Fruit fly (Drosophila melanogaster) whole organism, embryonic: ENCODE data around the gene CG14853.

Experiments
- Awh ChIP-seq: fragments of 200-800 bp; sonication (Bioruptor generic); IDR thresholded peaks from 2 replicates; pipeline ENCODE4, ENCODE4 v1.3.6; 2022; ENCODE audit warnings: missing biosample characterization, missing genetic modification characterization
- Bdp1 ChIP-seq: fragments of 200-800 bp; sonication (Bioruptor generic); optimal IDR thresholded peaks from 3 replicates; lab custom pipeline; 2016; ENCODE audit warnings: missing biosample characterization, missing genetic modification characterization
- CG10366 ChIP-seq: fragments of 200-800 bp; sonication (Bioruptor generic); IDR thresholded peaks from 2 replicates; pipeline ENCODE4 v1.3.6; 2022; ENCODE audit warnings: missing biosample characterization, missing genetic modification characterization
- CG11093 ChIP-seq: fragments of 200-800 bp; sonication (Bioruptor generic); IDR thresholded peaks from 3 replicates; pipeline ENCODE4 v1.3.6; 2022; ENCODE audit warnings: missing biosample characterization, missing genetic modification characterization
- CG14965 ChIP-seq: fragments of 200-800 bp; sonication (Bioruptor generic); optimal IDR thresholded peaks from 2 replicates; lab custom pipeline; 2016; ENCODE audit warnings: missing biosample characterization, missing genetic modification characterization, borderline replicate concordance
- CG15269 ChIP-seq: fragments of 200-800 bp; sonication (Bioruptor generic); optimal IDR thresholded peaks from 2 replicates; lab custom pipeline; 2018; ENCODE audit warnings: missing biosample characterization, mild to moderate bottlenecking, missing genetic modification characterization, moderate library complexity
- CG15514 ChIP-seq: fragments of 200-800 bp; sonication (Bioruptor generic); optimal IDR thresholded peaks from 3 replicates; lab custom pipeline; 2017; ENCODE audit warnings: missing biosample characterization, missing genetic modification characterization, mild to moderate bottlenecking, moderate library complexity, missing genetic modification reagents
- CG15601 ChIP-seq: fragments of 200-800 bp; sonication (Bioruptor generic); optimal IDR thresholded peaks from 3 replicates; lab custom pipeline; 2019; ENCODE audit warnings: missing biosample characterization, mild to moderate bottlenecking, missing genetic modification characterization, moderate library complexity
- CG1647 ChIP-seq: fragments of 200-800 bp; sonication (Bioruptor generic); optimal IDR thresholded peaks from 3 replicates; lab custom pipeline; 2016; ENCODE audit warnings: missing biosample characterization, missing genetic modification characterization
- CG17328 ChIP-seq: fragments of 200-800 bp; sonication (Bioruptor generic); IDR thresholded peaks from 2 replicates; pipeline ENCODE4 v1.3.6; 2022; ENCODE audit warnings: missing biosample characterization, missing genetic modification characterization
- CG1832 ChIP-seq: fragments of 200-800 bp; sonication (Bioruptor generic); optimal IDR thresholded peaks from 2 replicates; lab custom pipeline; 2017; ENCODE audit warnings: missing biosample characterization, mild to moderate bottlenecking, missing genetic modification characterization, inconsistent platforms
- CG3838 ChIP-seq: fragments of 200-800 bp; sonication (Bioruptor generic); optimal IDR thresholded peaks from 3 replicates; lab custom pipeline; 2016; ENCODE audit warnings: missing biosample characterization, missing genetic modification characterization
- CG4282 ChIP-seq: fragments of 200-800 bp; sonication (Bioruptor generic); optimal IDR thresholded peaks from 2 replicates; lab custom pipeline; 2016; ENCODE audit warnings: missing biosample characterization, missing genetic modification characterization
- CG4854 ChIP-seq: fragments of 200-800 bp; sonication (Bioruptor generic); optimal IDR thresholded peaks from 2 replicates; lab custom pipeline; 2016; ENCODE audit warnings: missing biosample characterization, missing genetic modification characterization, inconsistent platforms
- CG5180 ChIP-seq: fragments of 200-800 bp; sonication (Bioruptor generic); optimal IDR thresholded peaks from 3 replicates; lab custom pipeline; 2017; ENCODE audit warnings: missing biosample characterization, missing genetic modification characterization, mild to moderate bottlenecking, moderate library complexity, missing genetic modification reagents
- CG5953 ChIP-seq: fragments of 200-800 bp; sonication (Bioruptor generic); IDR thresholded peaks from 2 replicates; pipeline ENCODE4 v1.3.6; 2022; ENCODE audit warnings: missing biosample characterization, missing genetic modification characterization
- CG6689 ChIP-seq: fragments of 200-800 bp; sonication (Bioruptor generic); IDR thresholded peaks from 2 replicates; pipeline ENCODE4 v1.3.6; 2022; ENCODE audit warnings: missing biosample characterization, missing genetic modification characterization
- CG6791 ChIP-seq: fragments of 200-800 bp; sonication (Bioruptor generic); IDR thresholded peaks from 3 replicates; pipeline ENCODE4 v1.3.6; 2022; ENCODE audit warnings: missing biosample characterization, missing genetic modification characterization; ENCODE audit not compliant: partially characterized antibody
- CG8089 ChIP-seq: fragments of 200-800 bp; sonication (Bioruptor generic); optimal IDR thresholded peaks from 3 replicates; lab custom pipeline; 2016; ENCODE audit warnings: missing biosample characterization, missing genetic modification characterization
- CG9797 ChIP-seq: fragments of 200-800 bp; sonication (Bioruptor generic); optimal IDR thresholded peaks from 3 replicates; lab custom pipeline; 2018; ENCODE audit warnings: missing biosample characterization, mild to moderate bottlenecking, missing genetic modification characterization
- CG9817 ChIP-seq: fragments of 200-800 bp; sonication (Bioruptor generic); optimal IDR thresholded peaks from 2 replicates; lab custom pipeline; 2018; ENCODE audit warnings: missing biosample characterization, mild to moderate bottlenecking, missing genetic modification characterization, moderate library complexity
- CG9932 ChIP-seq: fragments of 200-800 bp; sonication (Bioruptor generic); IDR thresholded peaks from 2 replicates; pipeline ENCODE4 v1.3.6; 2022; ENCODE audit warnings: missing biosample characterization, missing genetic modification characterization
- CrebB ChIP-seq: fragments of 200-800 bp; sonication (Bioruptor generic); optimal IDR thresholded peaks from 3 replicates; lab custom pipeline; 2018; ENCODE audit warnings: missing biosample characterization, mild to moderate bottlenecking, missing genetic modification characterization
- Dad ChIP-seq: fragments of 200-800 bp; sonication (Bioruptor generic); optimal IDR thresholded peaks from 3 replicates; lab custom pipeline; 2016; ENCODE audit warnings: missing biosample characterization, missing genetic modification characterization
- Fer3 ChIP-seq: fragments of 200-800 bp; sonication (Bioruptor generic); optimal IDR thresholded peaks from 2 replicates; lab custom pipeline; 2018; ENCODE audit warnings: missing biosample characterization, mild to moderate bottlenecking, missing genetic modification characterization, moderate library complexity
- Hmx ChIP-seq: fragments of 200-800 bp; sonication (Bioruptor generic); optimal IDR thresholded peaks from 2 replicates; lab custom pipeline; 2016; ENCODE audit warnings: missing biosample characterization, missing genetic modification characterization
- Nf-YA ChIP-seq: fragments of 200-800 bp; sonication (Bioruptor generic); IDR thresholded peaks from 2 replicates; pipeline ENCODE4 v1.3.6; 2022; ENCODE audit warnings: missing biosample characterization, missing genetic modification characterization
- Nf-YB ChIP-seq: fragments of 200-800 bp; sonication (Bioruptor generic); optimal IDR thresholded peaks from 3 replicates; lab custom pipeline; 2019; ENCODE audit warnings: missing biosample characterization, mild to moderate bottlenecking, missing genetic modification characterization, moderate library complexity
- Optix ChIP-seq: fragments of 200-800 bp; sonication (Bioruptor generic); IDR thresholded peaks from 3 replicates; pipeline ENCODE4 v1.3.6; 2022; ENCODE audit warnings: missing biosample characterization, missing genetic modification characterization
- Sry-δ ChIP-seq: fragments of 200-800 bp; sonication (Bioruptor generic); optimal IDR thresholded peaks from 2 replicates; lab custom pipeline; 2016; ENCODE audit warnings: missing biosample characterization, missing genetic modification characterization
- YL-1 ChIP-seq: fragments of 200-800 bp; sonication (Bioruptor generic); optimal IDR thresholded peaks from 3 replicates; lab custom pipeline; 2017; ENCODE audit warnings: missing biosample characterization, mild to moderate bottlenecking, missing genetic modification characterization
- aop ChIP-seq: fragments of 200-800 bp; sonication (Bioruptor generic); IDR thresholded peaks from 2 replicates; pipeline ENCODE4 v1.3.6; 2022; ENCODE audit warnings: missing biosample characterization, missing genetic modification characterization
- bigmax ChIP-seq: fragments of 200-800 bp; sonication (Bioruptor generic); optimal IDR thresholded peaks from 2 replicates; lab custom pipeline; 2018; ENCODE audit warnings: missing biosample characterization, mild to moderate bottlenecking, missing genetic modification characterization
- croc ChIP-seq: fragments of 200-800 bp; sonication (Bioruptor generic); conservative IDR thresholded peaks from 3 replicates; pipeline ENCODE4 v1.3.6; 2022; ENCODE audit warnings: missing biosample characterization, missing genetic modification characterization
- da ChIP-seq: fragments of 200-800 bp; sonication (Bioruptor generic); optimal IDR thresholded peaks from 2 replicates; lab custom pipeline; 2016; ENCODE audit warnings: missing biosample characterization, missing genetic modification characterization
- dan ChIP-seq: fragments of 200-800 bp; sonication (Bioruptor generic); IDR thresholded peaks from 2 replicates; pipeline ENCODE4 v1.3.6; 2022; ENCODE audit warnings: missing biosample characterization, missing genetic modification characterization
- en ChIP-seq: fragments of 200-800 bp; sonication (Bioruptor generic); optimal IDR thresholded peaks from 2 replicates; lab custom pipeline; 2016; ENCODE audit warnings: missing biosample characterization, missing genetic modification characterization
- ewg ChIP-seq: fragments of 200-800 bp; sonication (Bioruptor generic); optimal IDR thresholded peaks from 3 replicates; lab custom pipeline; 2017; ENCODE audit warnings: mild to moderate bottlenecking, missing biosample characterization, missing genetic modification reagents, missing genetic modification characterization
- hth ChIP-seq: fragments of >200 bp; optimal IDR thresholded peaks from 2 replicates; lab custom pipeline; 2017; ENCODE audit warnings: inconsistent platforms
- knrl ChIP-seq: fragments of 200-800 bp; sonication (Bioruptor generic); IDR thresholded peaks from 3 replicates; pipeline ENCODE4 v1.3.6; 2022; ENCODE audit warnings: missing biosample characterization, missing genetic modification characterization; ENCODE audit not compliant: partially characterized antibody
- mld ChIP-seq: fragments of 200-800 bp; sonication (Bioruptor generic); IDR thresholded peaks from 3 replicates; pipeline ENCODE4 v1.3.6; 2022; ENCODE audit warnings: missing biosample characterization, missing genetic modification characterization; ENCODE audit not compliant: partially characterized antibody
- nerfin-2 ChIP-seq: fragments of 200-800 bp; sonication (Bioruptor generic); IDR thresholded peaks from 2 replicates; pipeline ENCODE4 v1.3.6; 2022; ENCODE audit warnings: missing biosample characterization, missing genetic modification characterization; ENCODE audit not compliant: partially characterized antibody
- rib ChIP-seq: fragments of 200-800 bp; sonication (Bioruptor generic); IDR thresholded peaks from 2 replicates; pipeline ENCODE4 v1.3.6; 2022; ENCODE audit warnings: missing biosample characterization, missing genetic modification characterization
- sima ChIP-seq: fragments of 200-800 bp; sonication (Bioruptor generic); optimal IDR thresholded peaks from 2 replicates; lab custom pipeline; 2016; ENCODE audit warnings: missing biosample characterization, missing genetic modification characterization
- sr ChIP-seq: fragments of 200-800 bp; sonication (Bioruptor generic); IDR thresholded peaks from 3 replicates; pipeline ENCODE4 v1.3.6; 2022; ENCODE audit warnings: missing biosample characterization, missing genetic modification characterization
- tio ChIP-seq: fragments of 200-800 bp; sonication (Bioruptor generic); optimal IDR thresholded peaks from 2 replicates; lab custom pipeline; 2017; ENCODE audit warnings: missing biosample characterization, missing genetic modification characterization, inconsistent platforms
- vvl ChIP-seq: fragments of 200-800 bp; sonication (Bioruptor generic); IDR thresholded peaks from 2 replicates; pipeline ENCODE4 v1.3.6; 2022; ENCODE audit warnings: missing biosample characterization, missing genetic modification characterization
- z ChIP-seq: fragments of 200-800 bp; sonication (Bioruptor generic); IDR thresholded peaks from 3 replicates; pipeline ENCODE4 v1.3.6; 2022; ENCODE audit warnings: missing biosample characterization, missing genetic modification characterization

CG14853 gene

dm6 chr3R:14654976-14655896 lies 45.8 kb downstream of the CG14853 start (continued):
- peak; percentile 13 for TF ChIP-seq Nf-YB (GFP tag; lab: Kevin White, UChicago)
- peak; percentile 70; the same call in 2 of the 3 replicates for TF ChIP-seq sr
- TF ChIP-seq dan (GFP tag; lab: Robert Waterston, UW): no peak; the same call in 1 of the 2 replicates
- TF ChIP-seq CG10366: peak; percentile 92
- TF ChIP-seq CG17328 (GFP tag; lab: Robert Waterston, UW): peak; percentile 94
- peak; percentile 88 for TF ChIP-seq CG1647 (GFP tag; lab: Kevin White, UChicago)
- peak; percentile 84 for TF ChIP-seq CG4282 (GFP tag; lab: Kevin White, UChicago)
- TF ChIP-seq rib (GFP tag; lab: Robert Waterston, UW): peak; percentile 86
- peak; percentile 96 for TF ChIP-seq vvl (GFP tag; lab: Robert Waterston, UW)
- TF ChIP-seq mld (GFP tag; lab: Robert Waterston, UW): no peak
- TF ChIP-seq bigmax: peak; percentile 56
- TF ChIP-seq CG11093 (GFP tag; lab: Robert Waterston, UW): peak; percentile 88
- TF ChIP-seq CG15269 (tag; lab: Kevin White, UChicago): peak; percentile 95
- peak; percentile 79 for TF ChIP-seq Sry-δ (GFP tag; lab: Kevin White, UChicago)
- TF ChIP-seq tio: peak; percentile 87
- peak; percentile 94 for TF ChIP-seq CG9817 (tag; lab: Kevin White, UChicago)
- no peak for TF ChIP-seq hth (lab: Kevin White, UChicago)
- TF ChIP-seq sima (GFP tag; lab: Kevin White, UChicago): peak; percentile 79
- peak; percentile 90 for TF ChIP-seq CG15514
- TF ChIP-seq CG15601 (tag; lab: Kevin White, UChicago): peak; percentile 90
- TF ChIP-seq en (GFP tag; lab: Kevin White, UChicago): peak; percentile 85
- TF ChIP-seq da: peak; percentile 88
- TF ChIP-seq croc (GFP tag; lab: Robert Waterston, UW): peak; percentile 80
- peak; percentile 88 for TF ChIP-seq CG4854
- TF ChIP-seq ewg (GFP tag; lab: Kevin White, UChicago): peak; percentile 80
- TF ChIP-seq CG9932 (GFP tag; lab: Robert Waterston, UW): peak; percentile 92
- TF ChIP-seq CG5180 (GFP tag; lab: Kevin White, UChicago): peak; percentile 85
- TF ChIP-seq Fer3: peak; percentile 94
- TF ChIP-seq CG8089: peak; percentile 89
- TF ChIP-seq CG14965 (GFP tag; lab: Kevin White, UChicago): peak; percentile 41
- TF ChIP-seq Dad (GFP tag; lab: Kevin White, UChicago): peak; percentile 80
- peak; percentile 90 for TF ChIP-seq CrebB (tag; lab: Kevin White, UChicago)
- TF ChIP-seq CG1832 (GFP tag; lab: Kevin White, UChicago): no peak
- TF ChIP-seq CG9797 (GFP tag; lab: Kevin White, UChicago): peak; percentile 27
- TF ChIP-seq CG5953 (GFP tag; lab: Robert Waterston, UW): peak; percentile 88
- peak; percentile 59 for TF ChIP-seq knrl (GFP tag; lab: Robert Waterston, UW)
- peak; percentile 82; the same call in 1 of the 2 replicates for TF ChIP-seq aop (GFP tag; lab: Robert Waterston, UW)
- peak; percentile 84 for TF ChIP-seq Nf-YA (GFP tag; lab: Robert Waterston, UW)
- peak; percentile 39; the same call in 1 of the 3 replicates for TF ChIP-seq CG6791 (GFP tag; lab: Robert Waterston, UW)
- peak; percentile 23 for TF ChIP-seq CG3838 (GFP tag; lab: Kevin White, UChicago)
- peak; percentile 55; the same call in 1 of the 3 replicates for TF ChIP-seq z
- peak; percentile 92 for TF ChIP-seq CG6689 (GFP tag; lab: Robert Waterston, UW)
- TF ChIP-seq Bdp1 (GFP tag; lab: Kevin White, UChicago): peak; percentile 86
- TF ChIP-seq Hmx (GFP tag; lab: Kevin White, UChicago): peak; percentile 71
- peak; percentile 88 for TF ChIP-seq Awh
- peak; percentile 98 for TF ChIP-seq YL-1 (GFP tag; lab: Kevin White, UChicago)
- no peak for TF ChIP-seq nerfin-2 (GFP tag; lab: Robert Waterston, UW)
- peak; percentile 91 for TF ChIP-seq Optix (GFP tag; lab: Robert Waterston, UW)
